Fruit fly (Drosophila melanogaster): Measurements from ENCODE around the gene RPA1.

- no peak for TF ChIP-seq Sin3A (optimal IDR thresholded peaks at IDR 0.05)
- TF ChIP-seq h (optimal IDR thresholded peaks at IDR 0.05) = no peak
- TF ChIP-seq insv (optimal IDR thresholded peaks at IDR 0.05) = no peak
- no peak for TF ChIP-seq psq (optimal IDR thresholded peaks at IDR 0.05)
These were observed 23.4 kb upstream of the RPA1 start, which contains the start of gene Nazo for dm6 chr3R:8287697-8288096.

Measured in Kc167 (cell line).